Fruit fly (Drosophila melanogaster) whole organism, embryonic: Measurements from ENCODE around the gene CG32344.

ENCODE experiments used
- Ada2b ChIP-seq: fragments of 200-800 bp; sonication (Bioruptor generic); IDR thresholded peaks from 2 replicates; pipeline ENCODE4 v1.3.6; 2022; ENCODE audit warnings: missing biosample characterization, missing genetic modification characterization
- BtbVII ChIP-seq: fragments of 200-800 bp; sonication (Bioruptor generic); optimal IDR thresholded peaks from 3 replicates; lab custom pipeline; 2017; ENCODE audit warnings: missing biosample characterization, mild to moderate bottlenecking, missing genetic modification characterization
- CG10209 ChIP-seq: fragments of 200-800 bp; sonication (Bioruptor generic); optimal IDR thresholded peaks from 3 replicates; lab custom pipeline; 2017; ENCODE audit warnings: missing biosample characterization, mild to moderate bottlenecking, missing genetic modification characterization, missing genetic modification reagents
- CG12236 ChIP-seq: fragments of 200-800 bp; sonication (Bioruptor generic); optimal IDR thresholded peaks from 2 replicates; lab custom pipeline; 2016; ENCODE audit warnings: missing biosample characterization, missing genetic modification characterization
- CG12769 ChIP-seq: fragments of 200-800 bp; sonication (Bioruptor generic); optimal IDR thresholded peaks from 2 replicates; lab custom pipeline; 2019; ENCODE audit warnings: missing biosample characterization, mild to moderate bottlenecking, missing genetic modification characterization, moderate library complexity
- CG12942 ChIP-seq: fragments of 200-800 bp; sonication (Bioruptor generic); optimal IDR thresholded peaks from 3 replicates; lab custom pipeline; 2016; ENCODE audit warnings: missing biosample characterization, missing genetic modification characterization
- CG13424 ChIP-seq: fragments of 200-800 bp; sonication (Bioruptor generic); optimal IDR thresholded peaks from 2 replicates; lab custom pipeline; 2019; ENCODE audit warnings: missing biosample characterization, mild to moderate bottlenecking, missing genetic modification characterization, moderate library complexity
- CG13624 ChIP-seq: fragments of 200-800 bp; sonication (Bioruptor generic); optimal IDR thresholded peaks from 2 replicates; lab custom pipeline; 2016; ENCODE audit warnings: missing biosample characterization, missing genetic modification characterization
- CG13894 ChIP-seq: fragments of 200-800 bp; sonication (Bioruptor generic); optimal IDR thresholded peaks from 3 replicates; lab custom pipeline; 2018; ENCODE audit warnings: missing biosample characterization, mild to moderate bottlenecking, missing genetic modification characterization, moderate library complexity
- CG14710 ChIP-seq: fragments of 200-800 bp; sonication (Bioruptor generic); optimal IDR thresholded peaks from 3 replicates; lab custom pipeline; 2019; ENCODE audit warnings: missing biosample characterization, mild to moderate bottlenecking, missing genetic modification characterization, moderate library complexity
- CG15269 ChIP-seq: fragments of 200-800 bp; sonication (Bioruptor generic); optimal IDR thresholded peaks from 2 replicates; lab custom pipeline; 2018; ENCODE audit warnings: missing biosample characterization, mild to moderate bottlenecking, missing genetic modification characterization, moderate library complexity
- CG3065 ChIP-seq: fragments of 200-800 bp; sonication (Bioruptor generic); optimal IDR thresholded peaks from 2 replicates; lab custom pipeline; 2016; ENCODE audit warnings: missing biosample characterization, missing genetic modification characterization
- CG31441 ChIP-seq: fragments of 200-800 bp; sonication (Bioruptor generic); IDR thresholded peaks from 2 replicates; pipeline ENCODE4 v1.3.6; 2022; ENCODE audit warnings: missing biosample characterization, missing genetic modification characterization
- CG33213 ChIP-seq: fragments of 200-800 bp; sonication (Bioruptor generic); optimal IDR thresholded peaks from 3 replicates; lab custom pipeline; 2016; ENCODE audit warnings: missing biosample characterization, missing genetic modification characterization
- CG42726 ChIP-seq: fragments of 200-800 bp; sonication (Bioruptor generic); IDR thresholded peaks from 2 replicates; pipeline ENCODE4 v1.3.6; 2022; ENCODE audit warnings: missing biosample characterization, missing genetic modification characterization; ENCODE audit not compliant: partially characterized antibody
- CG4404 ChIP-seq: fragments of 200-800 bp; sonication (Bioruptor generic); IDR thresholded peaks from 2 replicates; pipeline ENCODE4 v1.3.6; 2022; ENCODE audit warnings: missing biosample characterization, missing genetic modification characterization
- CG4707 ChIP-seq: fragments of 200-800 bp; sonication (Bioruptor generic); optimal IDR thresholded peaks from 2 replicates; lab custom pipeline; 2018; ENCODE audit warnings: missing biosample characterization, mild to moderate bottlenecking, missing genetic modification characterization, moderate library complexity
- CG4854 ChIP-seq: fragments of 200-800 bp; sonication (Bioruptor generic); optimal IDR thresholded peaks from 2 replicates; lab custom pipeline; 2016; ENCODE audit warnings: missing biosample characterization, missing genetic modification characterization, inconsistent platforms
- CG5953 ChIP-seq: fragments of 200-800 bp; sonication (Bioruptor generic); IDR thresholded peaks from 2 replicates; pipeline ENCODE4 v1.3.6; 2022; ENCODE audit warnings: missing biosample characterization, missing genetic modification characterization
- CG6175 ChIP-seq: fragments of 200-800 bp; sonication (Bioruptor generic); IDR thresholded peaks from 3 replicates; pipeline ENCODE4 v1.3.6; 2022; ENCODE audit warnings: missing biosample characterization, missing genetic modification characterization
- CG6791 ChIP-seq: fragments of 200-800 bp; sonication (Bioruptor generic); IDR thresholded peaks from 3 replicates; pipeline ENCODE4 v1.3.6; 2022; ENCODE audit warnings: missing biosample characterization, missing genetic modification characterization; ENCODE audit not compliant: partially characterized antibody
- CG6813 ChIP-seq: fragments of 200-800 bp; sonication (Bioruptor generic); optimal IDR thresholded peaks from 2 replicates; lab custom pipeline; 2017; ENCODE audit warnings: missing biosample characterization, missing genetic modification characterization, mild to moderate bottlenecking, moderate library complexity, missing genetic modification reagents
- CG6854 ChIP-seq: fragments of 200-800 bp; sonication (Bioruptor generic); optimal IDR thresholded peaks from 3 replicates; lab custom pipeline; 2017; ENCODE audit warnings: missing biosample characterization, mild to moderate bottlenecking, missing genetic modification characterization
- CG7372 ChIP-seq: fragments of 200-800 bp; sonication (Bioruptor generic); IDR thresholded peaks from 2 replicates; pipeline ENCODE4 v1.3.6; 2022; ENCODE audit warnings: missing biosample characterization, missing genetic modification characterization
- CG7745 ChIP-seq: fragments of 200-800 bp; sonication (Bioruptor generic); optimal IDR thresholded peaks from 2 replicates; lab custom pipeline; 2018; ENCODE audit warnings: missing biosample characterization, mild to moderate bottlenecking, missing genetic modification characterization, moderate library complexity
- CG7786 ChIP-seq: fragments of 200-800 bp; sonication (Bioruptor generic); optimal IDR thresholded peaks from 2 replicates; lab custom pipeline; 2016; ENCODE audit warnings: missing biosample characterization, missing genetic modification characterization
- CG8944 ChIP-seq: fragments of 200-800 bp; sonication (Bioruptor generic); optimal IDR thresholded peaks from 3 replicates; lab custom pipeline; 2016; ENCODE audit warnings: missing biosample characterization, missing genetic modification characterization
- CG9215 ChIP-seq: fragments of 200-800 bp; sonication (Bioruptor generic); IDR thresholded peaks from 2 replicates; pipeline ENCODE4 v1.3.6; 2022; ENCODE audit warnings: missing biosample characterization, missing genetic modification characterization
- Chrac-16 ChIP-seq: fragments of 200-800 bp; sonication (Bioruptor generic); optimal IDR thresholded peaks from 3 replicates; lab custom pipeline; 2016; ENCODE audit warnings: missing biosample characterization, missing genetic modification characterization
- D19B ChIP-seq: fragments of 200-800 bp; sonication (Bioruptor generic); optimal IDR thresholded peaks from 2 replicates; lab custom pipeline; 2017; ENCODE audit warnings: missing biosample characterization, mild to moderate bottlenecking, missing genetic modification characterization
- Lhr ChIP-seq: fragments of 200-800 bp; sonication (Bioruptor generic); optimal IDR thresholded peaks from 3 replicates; lab custom pipeline; 2017; ENCODE audit warnings: mild to moderate bottlenecking, missing biosample characterization, missing genetic modification reagents, missing genetic modification characterization
- Sry-β ChIP-seq: fragments of 200-800 bp; sonication (Bioruptor generic); optimal IDR thresholded peaks from 2 replicates; lab custom pipeline; 2018; ENCODE audit warnings: missing biosample characterization, mild to moderate bottlenecking, missing genetic modification characterization, moderate library complexity
- Usf ChIP-seq: fragments of 200-800 bp; sonication (Bioruptor generic); optimal IDR thresholded peaks from 2 replicates; lab custom pipeline; 2017; ENCODE audit warnings: missing genotype, missing biosample characterization, missing genetic modification characterization
- Vsx1 ChIP-seq: fragments of 200-800 bp; sonication (Bioruptor generic); optimal IDR thresholded peaks from 2 replicates; lab custom pipeline; 2017; ENCODE audit warnings: missing biosample characterization, mild to moderate bottlenecking, missing genetic modification characterization, missing genetic modification reagents
- YL-1 ChIP-seq: fragments of 200-800 bp; sonication (Bioruptor generic); optimal IDR thresholded peaks from 3 replicates; lab custom pipeline; 2017; ENCODE audit warnings: missing biosample characterization, mild to moderate bottlenecking, missing genetic modification characterization
- dimm ChIP-seq: fragments of 200-800 bp; sonication (Bioruptor generic); IDR thresholded peaks from 2 replicates; pipeline ENCODE4 v1.3.6; 2022; ENCODE audit warnings: missing biosample characterization, missing genetic modification characterization
- emc ChIP-seq: fragments of 200-800 bp; sonication (Bioruptor generic); optimal IDR thresholded peaks from 2 replicates; lab custom pipeline; 2016; ENCODE audit warnings: missing biosample characterization, missing genetic modification characterization
- gt ChIP-seq: fragments of 200-800 bp; sonication (Bioruptor generic); IDR thresholded peaks from 2 replicates; pipeline ENCODE4 v1.3.6; 2022; ENCODE audit warnings: missing biosample characterization, missing genetic modification characterization
- lbe ChIP-seq: fragments of 200-800 bp; sonication (Bioruptor generic); optimal IDR thresholded peaks from 2 replicates; lab custom pipeline; 2016; ENCODE audit warnings: missing biosample characterization, mild to moderate bottlenecking, missing genetic modification characterization
- mam ChIP-seq: fragments of 200-800 bp; sonication (Bioruptor generic); optimal IDR thresholded peaks from 3 replicates; lab custom pipeline; 2016; ENCODE audit warnings: missing biosample characterization, missing genetic modification characterization
- org-1 ChIP-seq: fragments of 200-800 bp; sonication (Bioruptor generic); optimal IDR thresholded peaks from 2 replicates; lab custom pipeline; 2017; ENCODE audit warnings: missing biosample characterization, missing genetic modification characterization
- pho ChIP-seq: fragments of 200-800 bp; sonication (Bioruptor generic); optimal IDR thresholded peaks from 2 replicates; lab custom pipeline; 2016; ENCODE audit warnings: missing biosample characterization, missing genetic modification characterization
- pita ChIP-seq: fragments of 200-800 bp; sonication (Bioruptor generic); optimal IDR thresholded peaks from 2 replicates; lab custom pipeline; 2017; ENCODE audit warnings: missing biosample characterization, mild to moderate bottlenecking, missing genetic modification characterization
- pros ChIP-seq: fragments of 200-800 bp; sonication (Bioruptor generic); optimal IDR thresholded peaks from 3 replicates; lab custom pipeline; 2019; ENCODE audit warnings: missing biosample characterization, mild to moderate bottlenecking, missing genetic modification characterization, moderate library complexity
- repo ChIP-seq: fragments of 200-800 bp; sonication (Bioruptor generic); optimal IDR thresholded peaks from 2 replicates; lab custom pipeline; 2016; ENCODE audit warnings: missing biosample characterization, missing genetic modification characterization
- sens-2 ChIP-seq: fragments of 200-800 bp; sonication (Bioruptor generic); IDR thresholded peaks from 2 replicates; pipeline ENCODE4 v1.3.6; 2022; ENCODE audit warnings: missing biosample characterization, missing genetic modification characterization
- slp2 ChIP-seq: fragments of 200-800 bp; sonication (Bioruptor generic); optimal IDR thresholded peaks from 2 replicates; lab custom pipeline; 2016; ENCODE audit warnings: missing biosample characterization, missing genetic modification characterization
- tgo ChIP-seq: fragments of 200-800 bp; sonication (Bioruptor generic); IDR thresholded peaks from 3 replicates; pipeline ENCODE4 v1.3.6; 2022; ENCODE audit warnings: missing biosample characterization, missing genetic modification characterization
- zen ChIP-seq: fragments of 200-800 bp; sonication (Bioruptor generic); optimal IDR thresholded peaks from 3 replicates; lab custom pipeline; 2018; ENCODE audit warnings: missing biosample characterization, mild to moderate bottlenecking, missing genetic modification characterization, moderate library complexity

CG32344 gene

dm6 chr3L:346656-347640, 22.4 kb upstream of the CG32344 start, which contains the start of gene mth:
Gene mth, minus strand, starts transcription at chr3L:346957.
- TF ChIP-seq CG12942 (no peak), tgo (GFP tag; lab: Robert Waterston, UW) (no peak), CG7745 (no peak), CG10209 (GFP tag; lab: Kevin White, UChicago) (no peak), gt (0 out of 2 replicates have a peak, but pooled peaks have one; percentile 19), pita (GFP tag; lab: Kevin White, UChicago) (no peak), org-1 (GFP tag; lab: Kevin White, UChicago) (no peak), CG4404 (GFP tag; lab: Robert Waterston, UW) (no peak), CG4854 (peak; percentile 48), CG4707 (no peak), pros (GFP tag; lab: Kevin White, UChicago) (no peak), CG7372 (GFP tag; lab: Robert Waterston, UW) (no peak), CG12769 (peak; percentile 49), pho (GFP tag; lab: Kevin White, UChicago) (peak; percentile 58), zen (tag; lab: Kevin White, UChicago) (peak; percentile 74), D19B (peak; percentile 19), CG7786 (GFP tag; lab: Kevin White, UChicago) (peak; percentile 34), CG33213 (GFP tag; lab: Kevin White, UChicago) (peak; percentile 6), CG15269 (tag; lab: Kevin White, UChicago) (peak; percentile 12), CG5953 (GFP tag; lab: Robert Waterston, UW) (no peak), CG6791 (GFP tag; lab: Robert Waterston, UW) (peak; percentile 96), Chrac-16 (GFP tag; lab: Kevin White, UChicago) (peak; percentile 11), Sry-β (no peak), repo (GFP tag; lab: Kevin White, UChicago) (no peak), slp2 (GFP tag; lab: Kevin White, UChicago) (peak; percentile 15), lbe (no peak), mam (GFP tag; lab: Kevin White, UChicago) (peak; percentile 77), CG6813 (no peak), CG13424 (tag; lab: Kevin White, UChicago) (peak; percentile 37), Lhr (GFP tag; lab: Kevin White, UChicago) (peak; percentile 38), sens-2 (GFP tag; lab: Robert Waterston, UW) (no peak), CG6175 (GFP tag; lab: Robert Waterston, UW) (no peak), CG12236 (GFP tag; lab: Kevin White, UChicago) (no peak), CG6854 (GFP tag; lab: Kevin White, UChicago) (no peak), CG13894 (tag; lab: Kevin White, UChicago) (peak; percentile 65), BtbVII (peak; percentile 11), dimm (GFP tag; lab: Robert Waterston, UW) (no peak), CG13624 (peak; percentile 80), CG3065 (GFP tag; lab: Kevin White, UChicago) (no peak), Ada2b (no peak), CG14710 (tag; lab: Kevin White, UChicago) (peak; percentile 85), Usf (GFP tag; lab: Kevin White, UChicago) (no peak), YL-1 (peak; percentile 34), CG9215 (GFP tag; lab: Robert Waterston, UW) (no peak; the same call in 1 of the 2 replicates), Vsx1 (GFP tag; lab: Kevin White, UChicago) (no peak), CG31441 (GFP tag; lab: Robert Waterston, UW) (no peak), CG42726 (peak; percentile 92), CG8944 (peak; percentile 53), emc (peak; percentile 19)
